Worm (Caenorhabditis elegans) whole organism, early embryonic: Measurements from ENCODE around the gene rnf-113.

Experiments
- B0310.2 ChIP-seq: sonication (generic microtip); optimal IDR thresholded peaks from 2 replicates; lab custom pipeline; 2016; ENCODE audit warnings: mild to moderate bottlenecking, missing genetic modification characterization, missing compliant biosample characterization
- F13C5.2 ChIP-seq: sonication (generic microtip); optimal IDR thresholded peaks from 2 replicates; lab custom pipeline; 2017; ENCODE audit warnings: mild to moderate bottlenecking, missing genetic modification characterization, inconsistent platforms, missing compliant biosample characterization
- aly-1 ChIP-seq: sonication (generic microtip); optimal IDR thresholded peaks from 2 replicates; lab custom pipeline; 2016; ENCODE audit warnings: missing genetic modification characterization, missing compliant biosample characterization
- ama-1 ChIP-seq: fragments of 150-350 bp; optimal IDR thresholded peaks from 2 replicates; lab custom pipeline; 2014
- ceh-13 ChIP-seq: fragments of 200-800 bp; sonication (Bioruptor generic); optimal IDR thresholded peaks from 2 replicates; lab custom pipeline; 2018; ENCODE audit warnings: mild to moderate bottlenecking, missing genetic modification characterization, missing compliant biosample characterization
- ceh-36 ChIP-seq: sonication (generic microtip); optimal IDR thresholded peaks from 2 replicates; lab custom pipeline; 2016; ENCODE audit warnings: missing genetic modification characterization, inconsistent platforms, missing compliant biosample characterization
- ets-7 ChIP-seq: sonication (generic microtip); optimal IDR thresholded peaks from 2 replicates; lab custom pipeline; 2016; ENCODE audit warnings: missing genotype, missing genetic modification characterization, missing compliant biosample characterization
- flt-1 ChIP-seq: fragments of 200-800 bp; sonication (Bioruptor generic); IDR thresholded peaks from 2 replicates; pipeline ENCODE4 v1.3.6; 2022; ENCODE audit warnings: missing genetic modification characterization, missing compliant biosample characterization
- hmbx-1 ChIP-seq: sonication (generic microtip); optimal IDR thresholded peaks from 2 replicates; lab custom pipeline; 2016; ENCODE audit warnings: mild to moderate bottlenecking, missing genetic modification characterization, missing compliant biosample characterization
- hmg-4 ChIP-seq: fragments of 200-800 bp; sonication (Bioruptor generic); optimal IDR thresholded peaks from 2 replicates; lab custom pipeline; 2018; ENCODE audit warnings: mild to moderate bottlenecking, missing genetic modification characterization, missing compliant biosample characterization
- hnd-1 ChIP-seq: sonication (generic microtip); optimal IDR thresholded peaks from 2 replicates; lab custom pipeline; 2016; ENCODE audit warnings: missing genetic modification characterization, missing compliant biosample characterization
- pes-1 ChIP-seq: fragments of 200-800 bp; sonication (Bioruptor generic); IDR thresholded peaks from 2 replicates; pipeline ENCODE4 v1.3.6; 2022; ENCODE audit warnings: missing genetic modification reagents, missing genetic modification characterization, missing compliant biosample characterization
- scrt-1 ChIP-seq: fragments of 200-800 bp; sonication (Bioruptor generic); IDR thresholded peaks from 2 replicates; pipeline ENCODE4 v1.3.6; 2022; ENCODE audit warnings: missing genetic modification characterization, missing compliant biosample characterization
- sea-1 ChIP-seq: fragments of 200-800 bp; sonication (Bioruptor generic); conservative IDR thresholded peaks from 2 replicates; pipeline ENCODE4 v1.3.6; 2022; ENCODE audit warnings: missing genetic modification characterization, missing compliant biosample characterization
- tbx-11 ChIP-seq: fragments of 200-800 bp; sonication (Bioruptor generic); IDR thresholded peaks from 2 replicates; pipeline ENCODE4 v1.3.6; 2022; ENCODE audit warnings: missing genetic modification characterization, missing compliant biosample characterization
- tbx-37 ChIP-seq: fragments of 200-800 bp; sonication (Bioruptor generic); conservative IDR thresholded peaks from 2 replicates; pipeline ENCODE4 v1.3.6; 2022; ENCODE audit warnings: missing genetic modification reagents, missing genetic modification characterization, missing compliant biosample characterization
- tra-4 ChIP-seq: sonication (generic microtip); optimal IDR thresholded peaks from 2 replicates; lab custom pipeline; 2017; ENCODE audit warnings: missing genetic modification characterization, missing compliant biosample characterization

Gene rnf-113

ce11 chrIII:10791233-10791632 lies 33.8 kb upstream of the rnf-113 start:
- TF ChIP-seq aly-1 (tag; lab: Kevin White, UChicago) (no peak), sea-1 (no peak), pes-1 (GFP tag; lab: Robert Waterston, UW) (no peak), hnd-1 (tag; lab: Kevin White, UChicago) (no peak), tbx-11 (GFP tag; lab: Robert Waterston, UW) (no peak), flt-1 (GFP tag; lab: Robert Waterston, UW) (no peak)

- TF ChIP-seq tra-4 (tag; lab: Kevin White, UChicago) (no peak), ceh-36 (tag; lab: Kevin White, UChicago) (peak; percentile 41)
Observed at ce11 chrIII:10783052-10783451, 25.6 kb upstream of the rnf-113 start.

DNA sequence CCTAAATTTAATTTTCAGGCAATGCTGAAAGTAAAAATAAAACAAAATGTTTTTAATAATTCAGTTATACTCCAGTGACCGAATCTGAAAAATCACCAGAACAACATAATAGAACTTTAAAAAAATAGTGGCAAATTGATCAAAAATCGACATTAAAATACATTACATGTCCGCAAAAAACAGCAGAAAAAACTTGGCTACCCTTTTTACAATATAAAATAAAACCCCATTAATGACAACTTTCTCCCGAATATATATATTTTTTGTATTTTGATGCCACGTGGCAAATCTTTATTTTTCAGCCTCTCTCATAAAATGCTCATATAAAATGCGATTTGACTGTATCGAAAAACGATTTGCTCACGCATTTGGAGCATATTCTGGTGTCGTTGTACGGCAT lies 24.1 kb upstream of the rnf-113 start, which contains the start of gene ptr-19:
ptr-19 (plus strand) TSS at position 301 of the 400 bp plus-strand sequence.
- TF ChIP-seq flt-1 (GFP tag; lab: Robert Waterston, UW) (no peak), tbx-11 (GFP tag; lab: Robert Waterston, UW) (no peak), scrt-1 (GFP tag; lab: Robert Waterston, UW) (no peak), hmg-4 (GFP tag; lab: Kevin White, UChicago) (no peak), ceh-13 (no peak), tra-4 (tag; lab: Kevin White, UChicago) (no peak), ceh-36 (tag; lab: Kevin White, UChicago) (no peak), pes-1 (GFP tag; lab: Robert Waterston, UW) (no peak), F13C5.2 (tag; lab: Kevin White, UChicago) (no peak)

DNA sequence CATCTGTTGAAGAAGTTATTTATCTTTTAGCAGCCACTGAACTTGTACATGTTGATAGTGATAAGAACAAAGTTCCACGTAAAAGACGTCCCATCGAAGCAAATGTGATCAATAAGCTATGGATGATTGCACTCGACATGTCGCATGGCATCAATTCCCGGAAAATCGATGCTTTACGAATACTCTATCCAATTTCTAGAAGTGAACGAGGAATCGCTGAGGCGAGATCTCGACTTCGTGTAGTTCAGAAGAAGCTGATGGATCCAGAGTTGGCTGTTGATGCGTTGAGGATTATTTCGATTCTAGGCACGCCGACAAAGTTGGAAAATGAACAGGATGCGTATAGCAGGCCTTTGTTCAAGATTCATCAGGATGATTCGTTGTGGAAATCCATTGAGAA lies 12.3 kb upstream of the rnf-113 start:
- TF ChIP-seq tbx-11 (GFP tag; lab: Robert Waterston, UW) (no peak), hmg-4 (GFP tag; lab: Kevin White, UChicago) (no peak), B0310.2 (tag; lab: Kevin White, UChicago) (no peak), pes-1 (GFP tag; lab: Robert Waterston, UW) (no peak)

- TF ChIP-seq tra-4 (tag; lab: Kevin White, UChicago), result no peak
- no peak for TF ChIP-seq tbx-37 (GFP tag; lab: Robert Waterston, UW)
- no peak for TF ChIP-seq F13C5.2 (tag; lab: Kevin White, UChicago)
- no peak for TF ChIP-seq ama-1 (lab: Kevin White, UChicago)
- TF ChIP-seq scrt-1 (GFP tag; lab: Robert Waterston, UW), result no peak
Observed at ce11 chrIII:10763032-10763431, 5.6 kb upstream of the rnf-113 start, which contains the start of gene dpy-28. Gene dpy-28, plus strand, starts transcription at chrIII:10763131.

DNA sequence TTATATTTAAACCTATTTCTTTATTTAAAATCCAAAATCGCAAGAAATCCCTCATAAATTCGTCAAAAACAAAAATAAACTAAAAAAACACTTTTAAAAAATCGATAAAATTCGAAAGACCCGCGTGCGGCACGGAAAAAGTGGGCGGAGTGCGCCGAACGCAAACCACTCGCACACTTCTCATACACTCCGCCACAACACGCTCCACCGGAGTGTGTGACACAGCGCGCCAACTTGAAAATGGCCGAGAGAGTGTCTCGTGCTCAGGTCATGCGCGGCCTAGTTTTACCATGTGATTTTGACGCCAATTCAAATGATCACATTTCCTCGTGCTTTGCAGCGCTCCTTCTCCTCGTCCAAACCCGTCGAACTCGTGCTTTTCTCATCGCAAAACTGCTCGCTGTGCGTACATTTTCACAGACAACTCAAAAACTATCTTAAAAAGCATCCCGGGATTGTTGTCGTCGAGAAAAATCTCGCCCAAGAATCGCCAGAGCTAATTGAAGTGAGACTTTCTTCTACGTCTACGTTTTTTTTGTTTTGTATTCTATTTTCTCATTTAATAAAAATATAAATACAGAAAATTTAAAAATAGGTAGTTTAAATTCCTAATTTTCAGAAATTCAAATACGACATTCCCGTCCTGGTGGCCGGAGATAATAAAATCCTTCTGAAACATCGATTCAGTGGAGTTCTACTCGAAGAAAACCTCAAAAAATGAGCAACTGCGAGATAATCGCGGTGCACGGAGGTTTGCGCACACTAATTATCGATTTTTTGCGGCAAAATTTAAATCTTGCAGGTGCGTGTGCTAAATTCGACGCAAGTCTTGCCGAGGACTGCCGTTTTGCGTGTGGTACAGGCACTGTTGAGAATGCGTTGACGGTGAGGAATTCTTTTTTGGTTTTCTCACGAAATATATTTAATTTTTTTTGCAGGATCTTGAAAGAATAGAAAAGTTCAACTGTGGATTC lies 1.9 kb upstream of the rnf-113 start, which contains the start of gene tasp-1:
tasp-1 (plus strand) TSS at position 258 of the 974 bp plus-strand sequence.
- TF ChIP-seq ceh-13 (peak; percentile 66), hnd-1 (tag; lab: Kevin White, UChicago) (peak; percentile 74), tbx-11 (GFP tag; lab: Robert Waterston, UW) (peak; percentile 91), ets-7 (tag; lab: Kevin White, UChicago) (peak; percentile 85), aly-1 (tag; lab: Kevin White, UChicago) (peak; percentile 78), tra-4 (tag; lab: Kevin White, UChicago) (peak; percentile 70), tbx-37 (GFP tag; lab: Robert Waterston, UW) (peak; percentile 89), ceh-36 (tag; lab: Kevin White, UChicago) (peak; percentile 81), pes-1 (GFP tag; lab: Robert Waterston, UW) (peak; percentile 92), sea-1 (peak; percentile 96), hmg-4 (GFP tag; lab: Kevin White, UChicago) (peak; percentile 98), scrt-1 (GFP tag; lab: Robert Waterston, UW) (peak; percentile 85), B0310.2 (tag; lab: Kevin White, UChicago) (peak; percentile 67), ama-1 (lab: Kevin White, UChicago) (no peak), flt-1 (GFP tag; lab: Robert Waterston, UW) (peak; percentile 93), F13C5.2 (tag; lab: Kevin White, UChicago) (peak; percentile 99), hmbx-1 (tag; lab: Kevin White, UChicago) (peak; percentile 75)

DNA sequence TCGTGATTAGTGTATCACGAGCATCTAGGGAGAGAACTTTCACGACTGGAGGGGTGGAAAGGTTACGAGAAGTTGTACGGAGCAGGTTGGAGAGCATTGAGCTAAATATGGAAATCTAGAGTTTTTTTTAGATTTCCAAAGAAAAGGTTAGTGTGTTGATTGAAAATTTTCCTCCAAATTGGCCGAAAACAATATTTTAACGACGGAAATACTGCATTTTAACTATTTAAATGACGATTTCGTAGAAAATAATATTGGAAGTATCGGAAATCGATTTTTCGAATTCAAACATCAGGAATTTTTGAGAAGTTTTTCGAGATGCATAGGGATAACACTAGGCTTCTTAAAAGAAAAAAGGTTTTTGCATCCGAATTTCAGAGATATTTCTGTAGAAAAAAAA lies 982 bp upstream of the rnf-113 start, which contains the start of gene K01G5.10:
K01G5.10 (minus strand) TSS at position 101 of the 400 bp plus-strand sequence.
- no peak for TF ChIP-seq aly-1 (tag; lab: Kevin White, UChicago)
- no peak for TF ChIP-seq ama-1 (lab: Kevin White, UChicago)

DNA sequence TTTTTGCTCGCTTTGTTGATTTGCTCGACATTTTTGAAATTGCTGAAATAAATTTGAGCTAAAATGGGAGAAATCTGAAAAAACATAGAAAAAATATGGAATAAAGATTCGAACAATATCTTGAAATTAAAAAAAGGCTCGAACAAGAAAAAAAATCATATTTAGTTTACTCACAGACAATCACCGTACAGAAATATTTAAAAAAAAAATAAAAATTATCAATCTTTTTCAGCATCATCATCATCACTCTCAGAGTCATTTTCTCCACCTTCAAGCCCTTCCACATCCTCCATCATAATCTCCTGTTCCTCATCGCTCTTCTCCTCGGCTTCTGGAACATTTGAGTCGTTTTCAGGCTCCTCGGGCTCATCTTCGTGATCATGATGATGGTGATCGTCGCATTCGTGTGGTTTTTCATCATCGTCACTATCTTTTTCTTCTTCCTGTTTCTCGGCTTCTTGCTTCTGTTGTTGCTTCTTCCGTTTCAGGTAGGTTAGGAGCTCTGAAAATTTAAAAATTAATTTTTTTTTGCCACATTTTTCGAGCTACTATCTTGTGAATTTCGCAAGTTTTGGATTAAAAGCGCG lies 1.9 kb downstream of the rnf-113 start, which contains the start of gene hpl-2:
hpl-2 (minus strand) TSS at position 51 of the 587 bp plus-strand sequence.
- TF ChIP-seq ceh-13, result no peak
- TF ChIP-seq ama-1 (lab: Kevin White, UChicago), result no peak
- TF ChIP-seq B0310.2 (tag; lab: Kevin White, UChicago), result no peak
- no peak for TF ChIP-seq hmbx-1 (tag; lab: Kevin White, UChicago)
